Fruit fly (Drosophila melanogaster): Measurements from ENCODE around the gene CG33912.

CG33912 gene

DNA sequence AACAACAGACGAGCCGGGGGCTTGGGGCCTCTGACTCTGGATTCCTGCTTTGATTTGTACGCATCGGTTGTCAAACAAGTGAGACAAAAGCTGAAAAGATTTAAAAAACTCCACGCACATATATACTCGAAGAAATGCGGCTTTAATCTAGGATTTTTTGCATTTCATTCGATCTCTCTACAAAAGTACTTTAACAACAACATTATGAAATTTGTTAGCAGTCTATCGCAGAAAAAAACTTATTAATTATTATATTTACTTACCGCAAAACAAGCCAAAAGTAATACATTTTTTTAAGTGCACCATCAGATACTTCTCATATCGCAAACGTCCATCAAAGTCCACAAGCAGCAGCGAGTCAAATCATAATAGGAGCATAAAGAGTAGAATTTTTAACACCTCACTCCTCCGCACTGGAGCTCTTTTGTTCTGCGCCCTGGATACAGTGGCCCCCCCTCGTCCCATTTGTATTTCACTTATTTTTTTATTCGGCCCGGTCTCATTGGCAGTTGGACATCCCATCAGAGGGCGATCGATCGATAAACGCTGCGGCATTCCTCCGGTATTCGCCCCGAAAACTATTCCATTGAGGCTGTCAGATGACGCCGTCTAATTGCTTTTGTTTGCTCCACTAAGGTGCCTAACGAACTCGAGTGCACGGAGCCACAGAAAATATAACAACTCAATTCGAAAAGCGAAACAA lies 44.9 kb downstream of the CG33912 start (continued):
- TF ChIP-seq gce (GFP tag; IDR thresholded peaks at IDR 0.05), result no peak
- peak; percentile 32 for TF ChIP-seq Asciz (GFP tag; optimal IDR thresholded peaks at IDR 0.05)
- TF ChIP-seq crol (GFP tag; IDR thresholded peaks at IDR 0.05), result peak; percentile 54; the same call in 1 of the 2 replicates
- peak; percentile 46; the same call in 1 of the 2 replicates for TF ChIP-seq ranshi (GFP tag; IDR thresholded peaks at IDR 0.05)
- 0 out of 2 replicates have a peak, but pooled peaks have one; percentile 41 for TF ChIP-seq esg (GFP tag; conservative IDR thresholded peaks at IDR 0.05)
- TF ChIP-seq zen2 (GFP tag; IDR thresholded peaks at IDR 0.05; ENCODE audit: partially characterized antibody), result no peak
- no peak for TF ChIP-seq Mes4 (GFP tag; optimal IDR thresholded peaks at IDR 0.05)
- TF ChIP-seq seq (GFP tag; IDR thresholded peaks at IDR 0.05), result no peak
- 0 out of 2 replicates have a peak, but pooled peaks have one; percentile 29 for TF ChIP-seq stc (GFP tag; IDR thresholded peaks at IDR 0.05)
- no peak for TF ChIP-seq ems (GFP tag; optimal IDR thresholded peaks at IDR 0.05)
- peak; percentile 63 for TF ChIP-seq CG11504 (tag; optimal IDR thresholded peaks at IDR 0.05)
- peak; percentile 51 for TF ChIP-seq D19A (tag; optimal IDR thresholded peaks at IDR 0.05)
- no peak for TF ChIP-seq ftz-f1 (GFP tag; optimal IDR thresholded peaks at IDR 0.05)
- no peak for TF ChIP-seq CG7271 (tag; optimal IDR thresholded peaks at IDR 0.05)
- TF ChIP-seq otp (GFP tag; IDR thresholded peaks at IDR 0.05), result 0 out of 3 replicates have a peak, but pooled peaks have one; percentile 35
- peak; percentile 54 for TF ChIP-seq CG18599 (GFP tag; optimal IDR thresholded peaks at IDR 0.05)
- peak; percentile 12 for TF ChIP-seq Jarid2 (GFP tag; optimal IDR thresholded peaks at IDR 0.05)
- no peak for TF ChIP-seq chinmo (GFP tag; IDR thresholded peaks at IDR 0.05; ENCODE audit: partially characterized antibody)
- peak; percentile 45; the same call in 1 of the 2 replicates for TF ChIP-seq CG9932 (GFP tag; IDR thresholded peaks at IDR 0.05)
- TF ChIP-seq HHEX (GFP tag; optimal IDR thresholded peaks at IDR 0.05), result peak; percentile 8
- TF ChIP-seq CG7839 (tag; optimal IDR thresholded peaks at IDR 0.05), result peak; percentile 63
- no peak for TF ChIP-seq CG10431 (GFP tag; optimal IDR thresholded peaks at IDR 0.05)
- peak; percentile 37 for TF ChIP-seq lab (GFP tag; optimal IDR thresholded peaks at IDR 0.05)
- peak; percentile 9 for TF ChIP-seq zen (tag; optimal IDR thresholded peaks at IDR 0.05)
- no peak for TF ChIP-seq Hey (tag; optimal IDR thresholded peaks at IDR 0.05)
- peak in 1 of 3 experiments; percentile 34 for TF ChIP-seq lola (GFP tag; optimal IDR thresholded peaks at IDR 0.05)
- TF ChIP-seq tin (GFP tag; optimal IDR thresholded peaks at IDR 0.05), result peak; percentile 33
- peak in 1 of 2 experiments; percentile 7 for TF ChIP-seq Pdp1 (GFP tag; optimal IDR thresholded peaks at IDR 0.05)
- TF ChIP-seq CG17359 (tag; optimal IDR thresholded peaks at IDR 0.05), result peak; percentile 52
- TF ChIP-seq Chrac-16 (GFP tag; optimal IDR thresholded peaks at IDR 0.05), result peak; percentile 13
- TF ChIP-seq CG4854 (GFP tag; optimal IDR thresholded peaks at IDR 0.05), result peak; percentile 6
- no peak for TF ChIP-seq CG10565 (GFP tag; optimal IDR thresholded peaks at IDR 0.05)
- TF ChIP-seq sc (optimal IDR thresholded peaks at IDR 0.05), result no peak
- no peak for TF ChIP-seq sc (GFP tag; optimal IDR thresholded peaks at IDR 0.05)
- peak; percentile 28 to 41 for TF ChIP-seq dpn (GFP tag; optimal IDR thresholded peaks at IDR 0.05)
- TF ChIP-seq dmrt11E (tag; optimal IDR thresholded peaks at IDR 0.05), result peak; percentile 47
- peak; percentile 30 for TF ChIP-seq CG1602 (GFP tag; optimal IDR thresholded peaks at IDR 0.05)
- TF ChIP-seq CG10267 (tag; optimal IDR thresholded peaks at IDR 0.05), result peak; percentile 52
- TF ChIP-seq CG17186 (GFP tag; optimal IDR thresholded peaks at IDR 0.05), result no peak
- TF ChIP-seq Blimp-1 (GFP tag; optimal IDR thresholded peaks at IDR 0.05), result peak; percentile 51
- peak; percentile 38 for TF ChIP-seq tap (tag; optimal IDR thresholded peaks at IDR 0.05)
- peak; percentile 3 for TF ChIP-seq chn (GFP tag; optimal IDR thresholded peaks at IDR 0.05)
- peak; percentile 51 for TF ChIP-seq nmo (GFP tag; optimal IDR thresholded peaks at IDR 0.05)
- peak; percentile 35 for TF ChIP-seq CG17829 (tag; optimal IDR thresholded peaks at IDR 0.05)
- TF ChIP-seq dmrt99B (tag; optimal IDR thresholded peaks at IDR 0.05), result peak; percentile 67
- peak; percentile 24; the same call in 1 of the 2 replicates for TF ChIP-seq CG9215 (GFP tag; IDR thresholded peaks at IDR 0.05)
- TF ChIP-seq Xbp1 (GFP tag; optimal IDR thresholded peaks at IDR 0.05), result peak; percentile 43
- TF ChIP-seq ewg (GFP tag; optimal IDR thresholded peaks at IDR 0.05), result peak; percentile 11

All from whole organism, embryonic.